Fruit fly (Drosophila melanogaster) whole organism, embryonic: Measurements from ENCODE around the gene CG6583.

Experiments
- Bgb ChIP-seq: fragments of 200-800 bp; sonication (Bioruptor generic); IDR thresholded peaks from 2 replicates; pipeline ENCODE4 v1.3.6; 2022; ENCODE audit warnings: missing biosample characterization, missing genetic modification characterization; ENCODE audit not compliant: partially characterized antibody
- Blimp-1 ChIP-seq: fragments of 200-800 bp; sonication (Bioruptor generic); optimal IDR thresholded peaks from 3 replicates; lab custom pipeline; 2018; ENCODE audit warnings: missing biosample characterization, missing genetic modification characterization, mild to moderate bottlenecking, moderate library complexity, missing genetic modification reagents
- CG11398 ChIP-seq: fragments of 200-800 bp; sonication (Bioruptor generic); optimal IDR thresholded peaks from 2 replicates; lab custom pipeline; 2016; ENCODE audit warnings: missing biosample characterization, missing genetic modification characterization
- CG11723 ChIP-seq: fragments of 200-800 bp; sonication (Bioruptor generic); optimal IDR thresholded peaks from 2 replicates; lab custom pipeline; 2017; ENCODE audit warnings: missing biosample characterization, mild to moderate bottlenecking, missing genetic modification characterization
- CG12104 ChIP-seq: fragments of 200-800 bp; sonication (Bioruptor generic); optimal IDR thresholded peaks from 3 replicates; lab custom pipeline; 2016; ENCODE audit warnings: missing biosample characterization, missing genetic modification characterization
- CG1233 ChIP-seq: fragments of 200-800 bp; sonication (Bioruptor generic); optimal IDR thresholded peaks from 4 replicates; lab custom pipeline; 2018; ENCODE audit warnings: missing biosample characterization, mild to moderate bottlenecking, missing genetic modification characterization
- CG13424 ChIP-seq: fragments of 200-800 bp; sonication (Bioruptor generic); optimal IDR thresholded peaks from 2 replicates; lab custom pipeline; 2019; ENCODE audit warnings: missing biosample characterization, mild to moderate bottlenecking, missing genetic modification characterization, moderate library complexity
- CG16813 ChIP-seq: fragments of 200-800 bp; sonication (Bioruptor generic); IDR thresholded peaks from 3 replicates; pipeline ENCODE4 v1.3.6; 2022; ENCODE audit warnings: missing biosample characterization, missing genetic modification characterization; ENCODE audit not compliant: partially characterized antibody
- CG17568 ChIP-seq: fragments of 200-800 bp; sonication (Bioruptor generic); optimal IDR thresholded peaks from 2 replicates; lab custom pipeline; 2018; ENCODE audit warnings: missing biosample characterization, mild to moderate bottlenecking, missing genetic modification characterization, moderate library complexity
- CG18764 ChIP-seq: fragments of 200-800 bp; sonication (Bioruptor generic); optimal IDR thresholded peaks from 3 replicates; lab custom pipeline; 2016; ENCODE audit warnings: missing biosample characterization, missing genetic modification characterization
- CG2889 ChIP-seq: fragments of 200-800 bp; sonication (Bioruptor generic); IDR thresholded peaks from 3 replicates; pipeline ENCODE4 v1.3.6; 2022; ENCODE audit warnings: missing biosample characterization, missing genetic modification characterization
- CG3281 ChIP-seq: fragments of 200-800 bp; sonication (Bioruptor generic); optimal IDR thresholded peaks from 3 replicates; lab custom pipeline; 2017; ENCODE audit warnings: missing biosample characterization, mild to moderate bottlenecking, missing genetic modification characterization
- CG34224 ChIP-seq: fragments of 200-800 bp; sonication (Bioruptor generic); IDR thresholded peaks from 3 replicates; pipeline ENCODE4 v1.3.6; 2022; ENCODE audit warnings: missing biosample characterization, missing genetic modification characterization; ENCODE audit not compliant: partially characterized antibody
- CG4820 ChIP-seq: fragments of 200-800 bp; sonication (Bioruptor generic); optimal IDR thresholded peaks from 3 replicates; lab custom pipeline; 2016; ENCODE audit warnings: missing biosample characterization, missing genetic modification characterization
- CG4854 ChIP-seq: fragments of 200-800 bp; sonication (Bioruptor generic); optimal IDR thresholded peaks from 2 replicates; lab custom pipeline; 2016; ENCODE audit warnings: missing biosample characterization, missing genetic modification characterization, inconsistent platforms
- CG6689 ChIP-seq: fragments of 200-800 bp; sonication (Bioruptor generic); IDR thresholded peaks from 2 replicates; pipeline ENCODE4 v1.3.6; 2022; ENCODE audit warnings: missing biosample characterization, missing genetic modification characterization
- CG7372 ChIP-seq: fragments of 200-800 bp; sonication (Bioruptor generic); IDR thresholded peaks from 2 replicates; pipeline ENCODE4 v1.3.6; 2022; ENCODE audit warnings: missing biosample characterization, missing genetic modification characterization
- CG8290 ChIP-seq, 3 experiments: fragments of 200-800 bp; sonication (Bioruptor generic); optimal IDR thresholded peaks; 2 replicates each; lab custom pipeline; 2016 to 2019; ENCODE audit warnings: missing biosample characterization in 3 of 3, missing genetic modification characterization in 3 of 3, mild to moderate bottlenecking in 2 of 3, moderate library complexity in 1 of 3
- CG8359 ChIP-seq: fragments of 200-800 bp; sonication (Bioruptor generic); optimal IDR thresholded peaks from 2 replicates; lab custom pipeline; 2017; ENCODE audit warnings: missing biosample characterization, mild to moderate bottlenecking, missing genetic modification characterization, borderline replicate concordance
- CG8388 ChIP-seq: fragments of 200-800 bp; sonication (Bioruptor generic); optimal IDR thresholded peaks from 2 replicates; lab custom pipeline; 2019; ENCODE audit warnings: missing biosample characterization, mild to moderate bottlenecking, missing genetic modification characterization, moderate library complexity
- CG8924 ChIP-seq: fragments of 200-800 bp; optimal IDR thresholded peaks from 3 replicates; lab custom pipeline; 2019; ENCODE audit warnings: missing biosample characterization, mild to moderate bottlenecking, missing genetic modification characterization, moderate library complexity
- Dbx ChIP-seq: fragments of 200-800 bp; sonication (Bioruptor generic); IDR thresholded peaks from 3 replicates; pipeline ENCODE4 v1.3.6; 2022; ENCODE audit warnings: missing biosample characterization, missing genetic modification characterization
- Dip2 ChIP-seq: fragments of 200-800 bp; sonication (Bioruptor generic); IDR thresholded peaks from 2 replicates; pipeline ENCODE4 v1.3.6; 2022; ENCODE audit warnings: missing biosample characterization, missing genetic modification characterization
- Dip3 ChIP-seq: fragments of 200-800 bp; sonication (Bioruptor generic); optimal IDR thresholded peaks from 3 replicates; lab custom pipeline; 2016; ENCODE audit warnings: missing biosample characterization, missing genetic modification characterization
- Drgx ChIP-seq: fragments of 200-800 bp; sonication (Bioruptor generic); IDR thresholded peaks from 2 replicates; pipeline ENCODE4 v1.3.6; 2022; ENCODE audit warnings: missing biosample characterization, missing genetic modification characterization
- Ets65A ChIP-seq: fragments of 200-800 bp; sonication (Bioruptor generic); peaks from one replicate; lab custom pipeline; 2016; ENCODE audit warnings: missing biosample characterization, missing genetic modification characterization
- Fer3 ChIP-seq: fragments of 200-800 bp; sonication (Bioruptor generic); optimal IDR thresholded peaks from 2 replicates; lab custom pipeline; 2018; ENCODE audit warnings: missing biosample characterization, mild to moderate bottlenecking, missing genetic modification characterization, moderate library complexity
- Jarid2 ChIP-seq: fragments of 200-800 bp; sonication (Bioruptor generic); optimal IDR thresholded peaks from 3 replicates; lab custom pipeline; 2017; ENCODE audit warnings: mild to moderate bottlenecking, missing biosample characterization, missing genetic modification reagents, missing genetic modification characterization
- Kr ChIP-seq: fragments of 200-800 bp; sonication (Bioruptor generic); optimal IDR thresholded peaks from 2 replicates; lab custom pipeline; 2017; ENCODE audit warnings: missing biosample characterization, mild to moderate bottlenecking, missing genetic modification characterization
- NFAT ChIP-seq: fragments of 200-800 bp; sonication (Bioruptor generic); IDR thresholded peaks from 2 replicates; pipeline ENCODE4 v1.3.6; 2022; ENCODE audit warnings: missing biosample characterization, missing genetic modification characterization
- Sry-β ChIP-seq: fragments of 200-800 bp; sonication (Bioruptor generic); optimal IDR thresholded peaks from 2 replicates; lab custom pipeline; 2018; ENCODE audit warnings: missing biosample characterization, mild to moderate bottlenecking, missing genetic modification characterization, moderate library complexity
- abd-A ChIP-seq: fragments of 200-800 bp; sonication (Bioruptor generic); optimal IDR thresholded peaks from 3 replicates; lab custom pipeline; 2019; ENCODE audit warnings: missing biosample characterization, mild to moderate bottlenecking, missing genetic modification characterization, moderate library complexity
- ara ChIP-seq: fragments of 200-800 bp; sonication (Bioruptor generic); IDR thresholded peaks from 2 replicates; pipeline ENCODE4 v1.3.6; 2022; ENCODE audit warnings: missing biosample characterization, missing genetic modification characterization
- btn ChIP-seq: fragments of 200-800 bp; sonication (Bioruptor generic); optimal IDR thresholded peaks from 2 replicates; lab custom pipeline; 2016; ENCODE audit warnings: missing biosample characterization, missing genetic modification characterization
- cas ChIP-seq: fragments of 200-800 bp; sonication (Bioruptor generic); IDR thresholded peaks from 2 replicates; pipeline ENCODE4 v1.3.6; 2022; ENCODE audit warnings: missing biosample characterization, missing genetic modification characterization
- crp ChIP-seq, 2 experiments: fragments of 200-800 bp; sonication (Bioruptor generic); optimal IDR thresholded peaks; 2 replicates in 1 of 2; 3 replicates in 1 of 2; lab custom pipeline; 2017; ENCODE audit warnings: missing biosample characterization in 2 of 2, missing genetic modification characterization in 2 of 2, mild to moderate bottlenecking in 1 of 2, moderate library complexity in 1 of 2
- dpn ChIP-seq, 2 experiments: fragments of 200-800 bp; sonication (Bioruptor generic); optimal IDR thresholded peaks; 3 replicates each; lab custom pipeline; 2016; ENCODE audit warnings: missing biosample characterization in 2 of 2, missing genetic modification characterization in 2 of 2
- fu2 ChIP-seq: fragments of 200-800 bp; sonication (Bioruptor generic); optimal IDR thresholded peaks from 2 replicates; lab custom pipeline; 2016; ENCODE audit warnings: missing biosample characterization, missing genetic modification characterization
- gcm ChIP-seq: fragments of 200-800 bp; sonication (Bioruptor generic); optimal IDR thresholded peaks from 2 replicates; lab custom pipeline; 2019; ENCODE audit warnings: missing biosample characterization, mild to moderate bottlenecking, missing genetic modification characterization, moderate library complexity
- jumu ChIP-seq: fragments of 200-800 bp; sonication (Bioruptor generic); optimal IDR thresholded peaks from 3 replicates; lab custom pipeline; 2016; ENCODE audit warnings: missing biosample characterization, missing genetic modification characterization
- lab ChIP-seq: fragments of 200-800 bp; sonication (Bioruptor generic); optimal IDR thresholded peaks from 3 replicates; lab custom pipeline; 2017; ENCODE audit warnings: missing biosample characterization, missing genetic modification characterization, mild to moderate bottlenecking, moderate library complexity, missing genetic modification reagents
- nau ChIP-seq: fragments of 200-800 bp; sonication (Bioruptor generic); optimal IDR thresholded peaks from 3 replicates; lab custom pipeline; 2017; ENCODE audit warnings: missing biosample characterization, mild to moderate bottlenecking, missing genetic modification characterization, missing genetic modification reagents
- pum ChIP-seq: fragments of 200-800 bp; sonication (Bioruptor generic); optimal IDR thresholded peaks from 2 replicates; lab custom pipeline; 2016; ENCODE audit warnings: missing biosample characterization, missing genetic modification characterization
- sens ChIP-seq: fragments of 200-800 bp; sonication (Bioruptor generic); peaks from one replicate; lab custom pipeline; 2016; ENCODE audit warnings: missing biosample characterization, missing genetic modification characterization
- stwl ChIP-seq: fragments of 200-800 bp; sonication (Bioruptor generic); optimal IDR thresholded peaks from 3 replicates; lab custom pipeline; 2018; ENCODE audit warnings: missing biosample characterization, mild to moderate bottlenecking, missing genetic modification characterization, moderate library complexity
- tap ChIP-seq: fragments of 200-800 bp; optimal IDR thresholded peaks from 3 replicates; lab custom pipeline; 2019; ENCODE audit warnings: missing biosample characterization, mild to moderate bottlenecking, missing genetic modification characterization, moderate library complexity
- tup ChIP-seq: fragments of 200-800 bp; sonication (Bioruptor generic); optimal IDR thresholded peaks from 2 replicates; lab custom pipeline; 2016; ENCODE audit warnings: missing biosample characterization, mild to moderate bottlenecking, missing genetic modification characterization, moderate library complexity

The CG6583 gene

DNA sequence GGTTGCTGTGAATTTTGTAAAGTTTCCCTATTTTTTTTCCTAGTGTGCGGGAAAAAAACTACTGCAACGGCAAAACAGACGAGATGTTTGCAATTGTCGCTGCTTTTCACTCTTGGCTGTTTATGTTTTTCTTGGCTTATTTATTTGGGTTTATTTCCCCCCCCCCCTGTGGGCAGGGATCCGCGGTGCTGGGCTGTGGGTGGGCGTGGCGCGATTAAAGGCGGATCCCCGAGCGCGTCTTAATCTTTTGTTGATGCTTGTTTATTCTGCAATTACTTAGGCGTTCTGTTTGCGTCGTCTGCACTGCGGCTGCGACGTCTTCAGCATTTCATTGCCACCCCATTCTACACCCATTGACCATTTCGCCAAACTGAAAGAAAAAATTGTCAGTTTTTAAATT is 22.5 kb upstream of the CG6583 start (continued):
- TF ChIP-seq CG7372 (GFP tag; lab: Robert Waterston, UW) (no peak), Blimp-1 (peak; percentile 24), Sry-β (GFP tag; lab: Kevin White, UChicago) (no peak), Dip3 (no peak), cas (GFP tag; lab: Robert Waterston, UW) (no peak)

- TF ChIP-seq Ets65A (peak; percentile 9), CG12104 (GFP tag; lab: Kevin White, UChicago) (no peak), Drgx (GFP tag; lab: Robert Waterston, UW) (0 out of 2 replicates have a peak, but pooled peaks have one; percentile 10), CG4820 (GFP tag; lab: Kevin White, UChicago) (no peak), jumu (GFP tag; lab: Kevin White, UChicago) (no peak), sens (GFP tag; lab: Kevin White, UChicago) (peak; percentile 61), ara (GFP tag; lab: Robert Waterston, UW) (no peak)
Observed at dm6 chr2L:12192978-12193377, 20.6 kb upstream of the CG6583 start.

dm6 chr2L:12177621-12178020 is 5.2 kb upstream of the CG6583 start, which contains the start of gene atilla:
Gene atilla (minus strand): TSS chr2L:12177886.
- TF ChIP-seq fu2 (GFP tag; lab: Kevin White, UChicago) (no peak), Bgb (GFP tag; lab: Robert Waterston, UW) (no peak), abd-A (tag; lab: Kevin White, UChicago) (no peak), dpn (GFP tag; optimal IDR thresholded peaks at IDR 0.05; lab: Kevin White, UChicago) (no peak), tup (GFP tag; lab: Kevin White, UChicago) (no peak), CG34224 (0 out of 3 replicates have a peak, but pooled peaks have one; percentile 11), sens (GFP tag; lab: Kevin White, UChicago) (no peak), crp (GFP tag; optimal IDR thresholded peaks at IDR 0.05; lab: Kevin White, UChicago) (no peak), CG13424 (tag; lab: Kevin White, UChicago) (no peak), CG6689 (GFP tag; lab: Robert Waterston, UW) (no peak), Kr (GFP tag; lab: Kevin White, UChicago) (no peak), CG2889 (GFP tag; lab: Robert Waterston, UW) (no peak), lab (GFP tag; lab: Kevin White, UChicago) (peak; percentile 36), CG11723 (GFP tag; lab: Kevin White, UChicago) (no peak), Fer3 (tag; lab: Kevin White, UChicago) (peak; percentile 5), CG3281 (peak; percentile 26), NFAT (GFP tag; lab: Robert Waterston, UW) (no peak), CG18764 (no peak), nau (GFP tag; lab: Kevin White, UChicago) (no peak), Dip2 (GFP tag; lab: Robert Waterston, UW) (no peak), CG1233 (GFP tag; lab: Kevin White, UChicago) (no peak), btn (no peak), CG16813 (GFP tag; lab: Robert Waterston, UW) (no peak), tap (tag; lab: Kevin White, UChicago) (no peak), Dbx (GFP tag; lab: Robert Waterston, UW) (0 out of 3 replicates have a peak, but pooled peaks have one; percentile 6), CG11398 (no peak), pum (no peak), CG8359 (GFP tag; lab: Kevin White, UChicago) (no peak), stwl (tag; lab: Kevin White, UChicago) (no peak), CG8388 (GFP tag; lab: Kevin White, UChicago) (no peak), gcm (no peak), CG8924 (tag; lab: Kevin White, UChicago) (no peak), Jarid2 (GFP tag; lab: Kevin White, UChicago) (no peak), CG4854 (no peak), CG8290 (GFP tag; optimal IDR thresholded peaks at IDR 0.05; lab: Kevin White, UChicago) (no peak), CG8290 (tag; optimal IDR thresholded peaks at IDR 0.05; lab: Kevin White, UChicago) (peak in 1 of 2 experiments; percentile 9), CG17568 (GFP tag; lab: Kevin White, UChicago) (no peak)
